Fruit fly (Drosophila melanogaster) whole organism, embryonic: ENCODE results near the gene Ptp10D.

Source experiments
- Blimp-1 ChIP-seq: fragments of 200-800 bp; sonication (Bioruptor generic); optimal IDR thresholded peaks from 3 replicates; lab custom pipeline; 2018; ENCODE audit warnings: missing biosample characterization, missing genetic modification characterization, mild to moderate bottlenecking, moderate library complexity, missing genetic modification reagents
- C15 ChIP-seq: fragments of 200-800 bp; sonication (Bioruptor generic); IDR thresholded peaks from 3 replicates; pipeline ENCODE4 v1.3.6; 2022; ENCODE audit warnings: missing biosample characterization, missing genetic modification characterization
- CG10147 ChIP-seq: fragments of 200-800 bp; sonication (Bioruptor generic); optimal IDR thresholded peaks from 2 replicates; lab custom pipeline; 2019; ENCODE audit warnings: missing biosample characterization, mild to moderate bottlenecking, missing genetic modification characterization, moderate library complexity
- CG10366 ChIP-seq: fragments of 200-800 bp; sonication (Bioruptor generic); IDR thresholded peaks from 2 replicates; pipeline ENCODE4 v1.3.6; 2022; ENCODE audit warnings: missing biosample characterization, missing genetic modification characterization
- CG10654 ChIP-seq: fragments of 200-800 bp; sonication (Bioruptor generic); optimal IDR thresholded peaks from 2 replicates; lab custom pipeline; 2016; ENCODE audit warnings: missing biosample characterization, missing genetic modification characterization
- CG11085 ChIP-seq: fragments of 200-800 bp; sonication (Bioruptor generic); IDR thresholded peaks from 2 replicates; pipeline ENCODE4 v1.3.6; 2022; ENCODE audit warnings: missing biosample characterization, missing genetic modification characterization
- CG11456 ChIP-seq: fragments of 200-800 bp; sonication (Bioruptor generic); IDR thresholded peaks from 3 replicates; pipeline ENCODE4 v1.3.6; 2022; ENCODE audit warnings: missing biosample characterization, missing genetic modification characterization
- CG1233 ChIP-seq: fragments of 200-800 bp; sonication (Bioruptor generic); optimal IDR thresholded peaks from 4 replicates; lab custom pipeline; 2018; ENCODE audit warnings: missing biosample characterization, mild to moderate bottlenecking, missing genetic modification characterization
- CG14014 ChIP-seq: fragments of 200-800 bp; sonication (Bioruptor generic); IDR thresholded peaks from 2 replicates; pipeline ENCODE4 v1.3.6; 2022; ENCODE audit warnings: missing biosample characterization, missing genetic modification characterization
- CG14860 ChIP-seq: fragments of 200-800 bp; sonication (Bioruptor generic); IDR thresholded peaks from 3 replicates; pipeline ENCODE4 v1.3.6; 2022; ENCODE audit warnings: missing biosample characterization, missing genetic modification characterization; ENCODE audit not compliant: partially characterized antibody
- CG15479 ChIP-seq: fragments of 200-800 bp; sonication (Bioruptor generic); optimal IDR thresholded peaks from 3 replicates; lab custom pipeline; 2019; ENCODE audit warnings: missing biosample characterization, mild to moderate bottlenecking, missing genetic modification characterization, moderate library complexity
- CG17912 ChIP-seq: fragments of 200-800 bp; sonication (Bioruptor generic); optimal IDR thresholded peaks from 2 replicates; lab custom pipeline; 2018; ENCODE audit warnings: missing biosample characterization, mild to moderate bottlenecking, missing genetic modification characterization
- CG18262 ChIP-seq: fragments of 200-800 bp; optimal IDR thresholded peaks from 3 replicates; lab custom pipeline; 2019; ENCODE audit warnings: missing biosample characterization, mild to moderate bottlenecking, missing genetic modification characterization, moderate library complexity
- CG18764 ChIP-seq: fragments of 200-800 bp; sonication (Bioruptor generic); optimal IDR thresholded peaks from 3 replicates; lab custom pipeline; 2016; ENCODE audit warnings: missing biosample characterization, missing genetic modification characterization
- CG2678 ChIP-seq: fragments of 200-800 bp; sonication (Bioruptor generic); optimal IDR thresholded peaks from 3 replicates; lab custom pipeline; 2019; ENCODE audit warnings: missing biosample characterization, mild to moderate bottlenecking, missing genetic modification characterization, moderate library complexity
- CG32772 ChIP-seq: fragments of 200-800 bp; sonication (Bioruptor generic); IDR thresholded peaks from 2 replicates; pipeline ENCODE4 v1.3.6; 2022; ENCODE audit warnings: missing biosample characterization, missing genetic modification characterization
- CG33557 ChIP-seq: fragments of 200-800 bp; sonication (Bioruptor generic); optimal IDR thresholded peaks from 2 replicates; lab custom pipeline; 2019; ENCODE audit warnings: missing biosample characterization, mild to moderate bottlenecking, missing genetic modification characterization, moderate library complexity
- CG34224 ChIP-seq: fragments of 200-800 bp; sonication (Bioruptor generic); IDR thresholded peaks from 3 replicates; pipeline ENCODE4 v1.3.6; 2022; ENCODE audit warnings: missing biosample characterization, missing genetic modification characterization; ENCODE audit not compliant: partially characterized antibody
- CG43689 ChIP-seq: fragments of 200-800 bp; sonication (Bioruptor generic); IDR thresholded peaks from 2 replicates; pipeline ENCODE4 v1.3.6; 2022; ENCODE audit warnings: missing biosample characterization, missing genetic modification characterization
- CG6813 ChIP-seq: fragments of 200-800 bp; sonication (Bioruptor generic); optimal IDR thresholded peaks from 2 replicates; lab custom pipeline; 2017; ENCODE audit warnings: missing biosample characterization, missing genetic modification characterization, mild to moderate bottlenecking, moderate library complexity, missing genetic modification reagents
- CG7556 ChIP-seq: fragments of 200-800 bp; sonication (Bioruptor generic); optimal IDR thresholded peaks from 2 replicates; lab custom pipeline; 2017; ENCODE audit warnings: missing biosample characterization, mild to moderate bottlenecking, missing genetic modification characterization
- CG7987 ChIP-seq: fragments of 200-800 bp; sonication (Bioruptor generic); optimal IDR thresholded peaks from 2 replicates; lab custom pipeline; 2018; ENCODE audit warnings: missing biosample characterization, mild to moderate bottlenecking, missing genetic modification characterization, moderate library complexity
- CG9932 ChIP-seq: fragments of 200-800 bp; sonication (Bioruptor generic); IDR thresholded peaks from 2 replicates; pipeline ENCODE4 v1.3.6; 2022; ENCODE audit warnings: missing biosample characterization, missing genetic modification characterization
- HLH4C ChIP-seq: fragments of 200-800 bp; sonication (Bioruptor generic); IDR thresholded peaks from 3 replicates; pipeline ENCODE4 v1.3.6; 2022; ENCODE audit warnings: missing biosample characterization, missing genetic modification characterization; ENCODE audit not compliant: partially characterized antibody
- MTF-1 ChIP-seq: fragments of 200-800 bp; sonication (Bioruptor generic); optimal IDR thresholded peaks from 2 replicates; lab custom pipeline; 2018; ENCODE audit warnings: missing biosample characterization, mild to moderate bottlenecking, missing genetic modification characterization, borderline replicate concordance
- Mes4 ChIP-seq: fragments of 200-800 bp; sonication (Bioruptor generic); optimal IDR thresholded peaks from 2 replicates; lab custom pipeline; 2016; ENCODE audit warnings: missing biosample characterization, missing genetic modification characterization
- Mrtf ChIP-seq: fragments of 200-800 bp; sonication (Bioruptor generic); IDR thresholded peaks from 3 replicates; pipeline ENCODE4 v1.3.6; 2022; ENCODE audit warnings: missing biosample characterization, missing genetic modification characterization
- NC2β ChIP-seq: fragments of 200-800 bp; sonication (Bioruptor generic); optimal IDR thresholded peaks from 2 replicates; lab custom pipeline; 2016; ENCODE audit warnings: missing biosample characterization, missing genetic modification characterization
- NK7.1 ChIP-seq: fragments of 200-800 bp; sonication (Bioruptor generic); optimal IDR thresholded peaks from 3 replicates; lab custom pipeline; 2016; ENCODE audit warnings: missing biosample characterization, missing genetic modification characterization
- NfI ChIP-seq: fragments of 200-800 bp; sonication (Bioruptor generic); optimal IDR thresholded peaks from 3 replicates; lab custom pipeline; 2018; ENCODE audit warnings: missing biosample characterization, mild to moderate bottlenecking, missing genetic modification characterization, moderate library complexity
- Six4 ChIP-seq: fragments of 200-800 bp; sonication (Bioruptor generic); optimal IDR thresholded peaks from 2 replicates; lab custom pipeline; 2016; ENCODE audit warnings: missing biosample characterization, missing genetic modification characterization
- Stat92E ChIP-seq, 3 experiments: fragments of >200 bp in 2 of 3; fragments of 200-800 bp in 1 of 3; sonication (Bioruptor generic) in 1 of 3; optimal IDR thresholded peaks; 2 replicates each; lab custom pipeline; 2017 to 2019; ENCODE audit warnings: missing biosample characterization in 3 of 3, missing genetic modification characterization in 3 of 3, mild to moderate bottlenecking in 1 of 3, moderate library complexity in 1 of 3
- al ChIP-seq: fragments of 200-800 bp; sonication (Bioruptor generic); IDR thresholded peaks from 2 replicates; pipeline ENCODE4 v1.3.6; 2022; ENCODE audit warnings: missing biosample characterization, missing genetic modification characterization
- amos ChIP-seq: fragments of 200-800 bp; sonication (Bioruptor generic); IDR thresholded peaks from 2 replicates; pipeline ENCODE4 v1.3.6; 2022; ENCODE audit warnings: missing biosample characterization, missing genetic modification characterization; ENCODE audit not compliant: partially characterized antibody
- aop ChIP-seq: fragments of 200-800 bp; sonication (Bioruptor generic); IDR thresholded peaks from 2 replicates; pipeline ENCODE4 v1.3.6; 2022; ENCODE audit warnings: missing biosample characterization, missing genetic modification characterization
- ase ChIP-seq: fragments of 200-800 bp; sonication (Bioruptor generic); IDR thresholded peaks from 3 replicates; pipeline ENCODE4 v1.3.6; 2022; ENCODE audit warnings: missing biosample characterization, missing genetic modification characterization
- bab2 ChIP-seq: fragments of 200-800 bp; sonication (Bioruptor generic); optimal IDR thresholded peaks from 2 replicates; lab custom pipeline; 2016; ENCODE audit warnings: missing biosample characterization, missing genetic modification characterization
- crc ChIP-seq: fragments of 200-800 bp; sonication (Bioruptor generic); optimal IDR thresholded peaks from 2 replicates; lab custom pipeline; 2016; ENCODE audit warnings: missing biosample characterization, missing genetic modification characterization
- gcm ChIP-seq: fragments of 200-800 bp; sonication (Bioruptor generic); optimal IDR thresholded peaks from 2 replicates; lab custom pipeline; 2019; ENCODE audit warnings: missing biosample characterization, mild to moderate bottlenecking, missing genetic modification characterization, moderate library complexity
- jumu ChIP-seq: fragments of 200-800 bp; sonication (Bioruptor generic); optimal IDR thresholded peaks from 3 replicates; lab custom pipeline; 2016; ENCODE audit warnings: missing biosample characterization, missing genetic modification characterization
- lmd ChIP-seq: fragments of 200-800 bp; sonication (Bioruptor generic); IDR thresholded peaks from 2 replicates; pipeline ENCODE4 v1.3.6; 2022; ENCODE audit warnings: missing biosample characterization, missing genetic modification characterization
- luna ChIP-seq: fragments of 200-800 bp; sonication (Bioruptor generic); optimal IDR thresholded peaks from 2 replicates; lab custom pipeline; 2016; ENCODE audit warnings: missing biosample characterization, missing genetic modification characterization
- nerfin-2 ChIP-seq: fragments of 200-800 bp; sonication (Bioruptor generic); IDR thresholded peaks from 2 replicates; pipeline ENCODE4 v1.3.6; 2022; ENCODE audit warnings: missing biosample characterization, missing genetic modification characterization; ENCODE audit not compliant: partially characterized antibody
- pb ChIP-seq: fragments of 200-800 bp; sonication (Bioruptor generic); optimal IDR thresholded peaks from 3 replicates; lab custom pipeline; 2016; ENCODE audit warnings: missing biosample characterization, missing genetic modification characterization
- peb ChIP-seq: fragments of 200-800 bp; sonication (Bioruptor generic); IDR thresholded peaks from 2 replicates; pipeline ENCODE4 v1.3.6; 2022; ENCODE audit warnings: missing biosample characterization, missing genetic modification characterization
- pum ChIP-seq: fragments of 200-800 bp; sonication (Bioruptor generic); optimal IDR thresholded peaks from 2 replicates; lab custom pipeline; 2016; ENCODE audit warnings: missing biosample characterization, missing genetic modification characterization
- schlank ChIP-seq: fragments of 200-800 bp; sonication (Bioruptor generic); optimal IDR thresholded peaks from 2 replicates; lab custom pipeline; 2018; ENCODE audit warnings: missing biosample characterization, mild to moderate bottlenecking, missing genetic modification characterization
- sob ChIP-seq: fragments of 200-800 bp; sonication (Bioruptor generic); IDR thresholded peaks from 2 replicates; pipeline ENCODE4 v1.3.6; 2022; ENCODE audit warnings: missing biosample characterization, missing genetic modification characterization
- stc ChIP-seq: fragments of 200-800 bp; sonication (Bioruptor generic); IDR thresholded peaks from 2 replicates; pipeline ENCODE4 v1.3.6; 2022; ENCODE audit warnings: missing biosample characterization, missing genetic modification characterization
- tgo ChIP-seq: fragments of 200-800 bp; sonication (Bioruptor generic); IDR thresholded peaks from 3 replicates; pipeline ENCODE4 v1.3.6; 2022; ENCODE audit warnings: missing biosample characterization, missing genetic modification characterization
- tna ChIP-seq: fragments of 200-800 bp; sonication (Bioruptor generic); IDR thresholded peaks from 2 replicates; pipeline ENCODE4 v1.3.6; 2022; ENCODE audit warnings: missing biosample characterization, missing genetic modification characterization; ENCODE audit not compliant: partially characterized antibody

Ptp10D gene

DNA sequence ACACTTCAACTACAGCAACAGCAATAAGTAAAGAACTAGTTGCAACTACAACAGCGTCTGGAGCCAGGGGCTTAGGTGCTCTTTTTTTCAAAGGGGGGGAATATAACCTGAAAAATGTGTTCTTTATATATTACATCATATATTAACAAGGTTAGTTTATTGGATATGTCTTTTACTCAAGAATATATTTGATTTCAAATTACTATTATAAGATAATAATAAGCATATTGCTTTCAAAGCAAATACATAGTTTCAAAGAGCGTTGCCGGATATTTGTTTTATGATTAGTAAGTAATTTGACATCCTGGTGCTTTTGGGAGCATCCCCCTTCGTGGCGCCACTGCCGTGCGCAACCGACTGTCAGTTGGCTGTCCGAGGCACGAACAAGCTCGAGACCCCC, 37.3 kb downstream of the Ptp10D start (continued):
- no peak for TF ChIP-seq NK7.1 (GFP tag; lab: Kevin White, UChicago)
- TF ChIP-seq NC2β (GFP tag; lab: Kevin White, UChicago), result no peak
- peak; percentile 46 for TF ChIP-seq CG32772 (GFP tag; lab: Robert Waterston, UW)
- peak; percentile 63 for TF ChIP-seq lmd (GFP tag; lab: Robert Waterston, UW)
- peak; percentile 55 for TF ChIP-seq CG18262
- TF ChIP-seq CG34224 (GFP tag; lab: Robert Waterston, UW), result no peak
- no peak for TF ChIP-seq C15
- TF ChIP-seq MTF-1 (GFP tag; lab: Kevin White, UChicago), result no peak
- no peak for TF ChIP-seq CG11456
- peak; percentile 62 for TF ChIP-seq Blimp-1 (GFP tag; lab: Kevin White, UChicago)
- TF ChIP-seq CG6813, result no peak
- no peak for TF ChIP-seq aop (GFP tag; lab: Robert Waterston, UW)
- no peak for TF ChIP-seq nerfin-2 (GFP tag; lab: Robert Waterston, UW)
- TF ChIP-seq CG10654, result peak; percentile 21
- peak; percentile 66 for TF ChIP-seq stc (GFP tag; lab: Robert Waterston, UW)
- TF ChIP-seq CG43689 (GFP tag; lab: Robert Waterston, UW), result no peak
- TF ChIP-seq tgo (GFP tag; lab: Robert Waterston, UW), result peak; percentile 61; the same call in 2 of the 3 replicates
- no peak for TF ChIP-seq Mrtf (GFP tag; lab: Robert Waterston, UW)
- TF ChIP-seq Stat92E (GFP tag; optimal IDR thresholded peaks at IDR 0.05; lab: Kevin White, UChicago), result no peak
- TF ChIP-seq CG9932 (GFP tag; lab: Robert Waterston, UW), result no peak
- no peak for TF ChIP-seq luna (GFP tag; lab: Kevin White, UChicago)
- TF ChIP-seq CG10147, result no peak
- no peak for TF ChIP-seq pb (GFP tag; lab: Kevin White, UChicago)
- peak; percentile 52; the same call in 1 of the 2 replicates for TF ChIP-seq peb (GFP tag; lab: Robert Waterston, UW)
- TF ChIP-seq Mes4 (GFP tag; lab: Kevin White, UChicago), result no peak
- TF ChIP-seq jumu (GFP tag; lab: Kevin White, UChicago), result no peak
- no peak for TF ChIP-seq schlank (tag; lab: Kevin White, UChicago)
- no peak for TF ChIP-seq CG11085 (GFP tag; lab: Robert Waterston, UW)
- TF ChIP-seq ase (GFP tag; lab: Robert Waterston, UW), result no peak
- no peak for TF ChIP-seq CG17912
- TF ChIP-seq CG7556 (GFP tag; lab: Kevin White, UChicago), result peak; percentile 54
- no peak for TF ChIP-seq CG14860 (GFP tag; lab: Robert Waterston, UW)
- TF ChIP-seq al, result no peak
- TF ChIP-seq HLH4C (GFP tag; lab: Robert Waterston, UW), result no peak
- no peak for TF ChIP-seq Six4 (GFP tag; lab: Kevin White, UChicago)
- TF ChIP-seq CG14014 (GFP tag; lab: Robert Waterston, UW), result no peak
- peak; percentile 70 for TF ChIP-seq CG2678 (tag; lab: Kevin White, UChicago)
- TF ChIP-seq tna (GFP tag; lab: Robert Waterston, UW), result no peak
- no peak for TF ChIP-seq CG15479 (GFP tag; lab: Kevin White, UChicago)
- TF ChIP-seq CG10366 (GFP tag; lab: Robert Waterston, UW), result 0 out of 2 replicates have a peak, but pooled peaks have one; percentile 28
- peak; percentile 25 for TF ChIP-seq CG18764 (GFP tag; lab: Kevin White, UChicago)
- TF ChIP-seq bab2 (GFP tag; lab: Kevin White, UChicago), result no peak
- TF ChIP-seq gcm (GFP tag; lab: Kevin White, UChicago), result peak; percentile 45
- no peak for TF ChIP-seq pum (GFP tag; lab: Kevin White, UChicago)
- no peak for TF ChIP-seq amos (GFP tag; lab: Robert Waterston, UW)
- TF ChIP-seq sob (GFP tag; lab: Robert Waterston, UW), result peak; percentile 52; the same call in 1 of the 2 replicates
- TF ChIP-seq CG7987, result no peak
- no peak for TF ChIP-seq CG1233 (GFP tag; lab: Kevin White, UChicago)
- TF ChIP-seq CG33557 (GFP tag; lab: Kevin White, UChicago), result no peak
- TF ChIP-seq crc (GFP tag; lab: Kevin White, UChicago), result no peak
- peak; percentile 27 for TF ChIP-seq NfI
